Fruit fly (Drosophila melanogaster) whole organism, embryonic: Measurements from ENCODE around the gene Cad88C.

Source experiments
- Atf-2 ChIP-seq: fragments of 200-800 bp; sonication (Bioruptor generic); optimal IDR thresholded peaks from 2 replicates; lab custom pipeline; 2016; ENCODE audit warnings: missing biosample characterization, missing genetic modification characterization
- BEAF-32 ChIP-seq: fragments of 200-800 bp; sonication (Bioruptor generic); optimal IDR thresholded peaks from 3 replicates; lab custom pipeline; 2017; ENCODE audit warnings: missing biosample characterization, missing genetic modification characterization, mild to moderate bottlenecking, moderate library complexity, missing genetic modification reagents
- CG10274 ChIP-seq: fragments of 200-800 bp; sonication (Bioruptor generic); optimal IDR thresholded peaks from 3 replicates; lab custom pipeline; 2017; ENCODE audit warnings: missing biosample characterization, mild to moderate bottlenecking, missing genetic modification characterization
- CG10654 ChIP-seq: fragments of 200-800 bp; sonication (Bioruptor generic); optimal IDR thresholded peaks from 2 replicates; lab custom pipeline; 2016; ENCODE audit warnings: missing biosample characterization, missing genetic modification characterization
- CG11696 ChIP-seq: fragments of 200-800 bp; sonication (Bioruptor generic); IDR thresholded peaks from 2 replicates; pipeline ENCODE4 v1.3.6; 2022; ENCODE audit warnings: missing biosample characterization, missing genetic modification characterization
- CG12659 ChIP-seq: fragments of 200-800 bp; sonication (Bioruptor generic); optimal IDR thresholded peaks from 3 replicates; lab custom pipeline; 2017; ENCODE audit warnings: mild to moderate bottlenecking, missing biosample characterization, missing genetic modification reagents, missing genetic modification characterization
- CG12769 ChIP-seq: fragments of 200-800 bp; sonication (Bioruptor generic); optimal IDR thresholded peaks from 2 replicates; lab custom pipeline; 2019; ENCODE audit warnings: missing biosample characterization, mild to moderate bottlenecking, missing genetic modification characterization, moderate library complexity
- CG13123 ChIP-seq: fragments of 200-800 bp; sonication (Bioruptor generic); optimal IDR thresholded peaks from 2 replicates; lab custom pipeline; 2016; ENCODE audit warnings: missing biosample characterization, missing genetic modification characterization
- CG17361 ChIP-seq: fragments of 200-800 bp; sonication (Bioruptor generic); IDR thresholded peaks from 3 replicates; pipeline ENCODE4 v1.3.6; 2022; ENCODE audit warnings: missing biosample characterization, missing genetic modification characterization
- CG17802 ChIP-seq: fragments of 200-800 bp; sonication (Bioruptor generic); optimal IDR thresholded peaks from 2 replicates; lab custom pipeline; 2018; ENCODE audit warnings: missing biosample characterization, mild to moderate bottlenecking, missing genetic modification characterization, moderate library complexity
- CG18262 ChIP-seq: fragments of 200-800 bp; optimal IDR thresholded peaks from 3 replicates; lab custom pipeline; 2019; ENCODE audit warnings: missing biosample characterization, mild to moderate bottlenecking, missing genetic modification characterization, moderate library complexity
- CG30403 ChIP-seq: fragments of 200-800 bp; sonication (Bioruptor generic); optimal IDR thresholded peaks from 3 replicates; lab custom pipeline; 2016; ENCODE audit warnings: missing biosample characterization, missing genetic modification characterization
- CG32767 ChIP-seq: fragments of 200-800 bp; sonication (Bioruptor generic); IDR thresholded peaks from 2 replicates; pipeline ENCODE4 v1.3.6; 2022; ENCODE audit warnings: missing biosample characterization, missing genetic modification characterization
- CG3281 ChIP-seq: fragments of 200-800 bp; sonication (Bioruptor generic); optimal IDR thresholded peaks from 3 replicates; lab custom pipeline; 2017; ENCODE audit warnings: missing biosample characterization, mild to moderate bottlenecking, missing genetic modification characterization
- CG3407 ChIP-seq: fragments of 200-800 bp; sonication (Bioruptor generic); optimal IDR thresholded peaks from 2 replicates; lab custom pipeline; 2018; ENCODE audit warnings: missing biosample characterization, mild to moderate bottlenecking, missing genetic modification characterization
- CG34224 ChIP-seq: fragments of 200-800 bp; sonication (Bioruptor generic); IDR thresholded peaks from 3 replicates; pipeline ENCODE4 v1.3.6; 2022; ENCODE audit warnings: missing biosample characterization, missing genetic modification characterization; ENCODE audit not compliant: partially characterized antibody
- CG4730 ChIP-seq: fragments of 200-800 bp; sonication (Bioruptor generic); IDR thresholded peaks from 2 replicates; pipeline ENCODE4 v1.3.6; 2022; ENCODE audit warnings: missing biosample characterization, missing genetic modification characterization
- CG7987 ChIP-seq: fragments of 200-800 bp; sonication (Bioruptor generic); optimal IDR thresholded peaks from 2 replicates; lab custom pipeline; 2018; ENCODE audit warnings: missing biosample characterization, mild to moderate bottlenecking, missing genetic modification characterization, moderate library complexity
- CG8765 ChIP-seq: fragments of 200-800 bp; sonication (Bioruptor generic); IDR thresholded peaks from 2 replicates; pipeline ENCODE4 v1.3.6; 2022; ENCODE audit warnings: missing biosample characterization, missing genetic modification characterization
- CG9727 ChIP-seq: fragments of 200-800 bp; sonication (Bioruptor generic); optimal IDR thresholded peaks from 3 replicates; lab custom pipeline; 2017; ENCODE audit warnings: missing biosample characterization, mild to moderate bottlenecking, missing genetic modification characterization
- Doc3 ChIP-seq: fragments of 200-800 bp; sonication (Bioruptor generic); IDR thresholded peaks from 3 replicates; pipeline ENCODE4 v1.3.6; 2022; ENCODE audit warnings: missing biosample characterization, missing genetic modification characterization; ENCODE audit not compliant: partially characterized antibody
- Hmr ChIP-seq: fragments of 200-800 bp; sonication (Bioruptor generic); optimal IDR thresholded peaks from 3 replicates; lab custom pipeline; 2017; ENCODE audit warnings: mild to moderate bottlenecking, missing biosample characterization, missing genetic modification reagents, missing genetic modification characterization
- Hr39 ChIP-seq: fragments of >200 bp; optimal IDR thresholded peaks from 2 replicates; lab custom pipeline; 2017
- Hsf ChIP-seq: fragments of 200-800 bp; sonication (Bioruptor generic); optimal IDR thresholded peaks from 3 replicates; lab custom pipeline; 2016; ENCODE audit warnings: missing biosample characterization, missing genetic modification characterization
- Scr ChIP-seq: fragments of 200-800 bp; sonication (Bioruptor generic); IDR thresholded peaks from 2 replicates; pipeline ENCODE4 v1.3.6; 2022; ENCODE audit warnings: missing biosample characterization, missing genetic modification characterization; ENCODE audit not compliant: partially characterized antibody
- Stat92E ChIP-seq, 3 experiments: fragments of >200 bp in 2 of 3; fragments of 200-800 bp in 1 of 3; sonication (Bioruptor generic) in 1 of 3; optimal IDR thresholded peaks; 2 replicates each; lab custom pipeline; 2017 to 2019; ENCODE audit warnings: missing biosample characterization in 3 of 3, missing genetic modification characterization in 3 of 3, mild to moderate bottlenecking in 1 of 3, moderate library complexity in 1 of 3
- Xbp1 ChIP-seq: fragments of 200-800 bp; sonication (Bioruptor generic); optimal IDR thresholded peaks from 3 replicates; lab custom pipeline; 2016; ENCODE audit warnings: missing biosample characterization, mild to moderate bottlenecking, missing genetic modification characterization
- amos ChIP-seq: fragments of 200-800 bp; sonication (Bioruptor generic); IDR thresholded peaks from 2 replicates; pipeline ENCODE4 v1.3.6; 2022; ENCODE audit warnings: missing biosample characterization, missing genetic modification characterization; ENCODE audit not compliant: partially characterized antibody
- br ChIP-seq: fragments of >200 bp; optimal IDR thresholded peaks from 2 replicates; lab custom pipeline; 2017
- btn ChIP-seq: fragments of 200-800 bp; sonication (Bioruptor generic); optimal IDR thresholded peaks from 2 replicates; lab custom pipeline; 2016; ENCODE audit warnings: missing biosample characterization, missing genetic modification characterization
- chif ChIP-seq, 2 experiments: fragments of 200-800 bp; sonication (Bioruptor generic); optimal IDR thresholded peaks; 3 replicates each; lab custom pipeline; 2016; ENCODE audit warnings: missing biosample characterization in 2 of 2, missing genetic modification characterization in 2 of 2
- chinmo ChIP-seq: fragments of 200-800 bp; sonication (Bioruptor generic); IDR thresholded peaks from 4 replicates; pipeline ENCODE4 v1.3.6; 2022; ENCODE audit warnings: missing biosample characterization, missing genetic modification characterization; ENCODE audit not compliant: partially characterized antibody
- dan ChIP-seq: fragments of 200-800 bp; sonication (Bioruptor generic); IDR thresholded peaks from 2 replicates; pipeline ENCODE4 v1.3.6; 2022; ENCODE audit warnings: missing biosample characterization, missing genetic modification characterization
- danr ChIP-seq: fragments of 200-800 bp; sonication (Bioruptor generic); IDR thresholded peaks from 2 replicates; pipeline ENCODE4 v1.3.6; 2022; ENCODE audit warnings: missing biosample characterization, missing genetic modification characterization
- fru ChIP-seq: fragments of >200 bp; optimal IDR thresholded peaks from 2 replicates; lab custom pipeline; 2017
- jing ChIP-seq: fragments of 200-800 bp; sonication (Bioruptor generic); optimal IDR thresholded peaks from 2 replicates; lab custom pipeline; 2018; ENCODE audit warnings: missing biosample characterization, mild to moderate bottlenecking, missing genetic modification characterization
- mam ChIP-seq: fragments of 200-800 bp; sonication (Bioruptor generic); optimal IDR thresholded peaks from 3 replicates; lab custom pipeline; 2016; ENCODE audit warnings: missing biosample characterization, missing genetic modification characterization
- mirr ChIP-seq: fragments of 200-800 bp; sonication (Bioruptor generic); optimal IDR thresholded peaks from 3 replicates; lab custom pipeline; 2018; ENCODE audit warnings: missing biosample characterization, mild to moderate bottlenecking, missing genetic modification characterization
- pfk ChIP-seq: fragments of 200-800 bp; sonication (Bioruptor generic); optimal IDR thresholded peaks from 2 replicates; lab custom pipeline; 2018; ENCODE audit warnings: missing biosample characterization, mild to moderate bottlenecking, missing genetic modification characterization, moderate library complexity
- pita ChIP-seq: fragments of 200-800 bp; sonication (Bioruptor generic); optimal IDR thresholded peaks from 2 replicates; lab custom pipeline; 2017; ENCODE audit warnings: missing biosample characterization, mild to moderate bottlenecking, missing genetic modification characterization
- pnt ChIP-seq: fragments of 200-800 bp; sonication (Bioruptor generic); optimal IDR thresholded peaks from 3 replicates; lab custom pipeline; 2016; ENCODE audit warnings: missing biosample characterization, missing genetic modification characterization
- pros ChIP-seq: fragments of 200-800 bp; sonication (Bioruptor generic); optimal IDR thresholded peaks from 3 replicates; lab custom pipeline; 2019; ENCODE audit warnings: missing biosample characterization, mild to moderate bottlenecking, missing genetic modification characterization, moderate library complexity
- psq ChIP-seq: fragments of 200-800 bp; sonication (Bioruptor generic); optimal IDR thresholded peaks from 2 replicates; lab custom pipeline; 2017; ENCODE audit warnings: missing biosample characterization, missing genetic modification characterization
- ro ChIP-seq: fragments of 200-800 bp; sonication (Bioruptor generic); IDR thresholded peaks from 2 replicates; pipeline ENCODE4 v1.3.6; 2022; ENCODE audit warnings: missing biosample characterization, missing genetic modification characterization
- sens-2 ChIP-seq: fragments of 200-800 bp; sonication (Bioruptor generic); IDR thresholded peaks from 2 replicates; pipeline ENCODE4 v1.3.6; 2022; ENCODE audit warnings: missing biosample characterization, missing genetic modification characterization
- so ChIP-seq: fragments of 200-800 bp; sonication (Bioruptor generic); IDR thresholded peaks from 3 replicates; pipeline ENCODE4 v1.3.6; 2022; ENCODE audit warnings: missing biosample characterization, missing genetic modification characterization
- sug ChIP-seq: fragments of 200-800 bp; optimal IDR thresholded peaks from 2 replicates; lab custom pipeline; 2019; ENCODE audit warnings: missing biosample characterization, mild to moderate bottlenecking, missing genetic modification characterization, moderate library complexity
- wor ChIP-seq: fragments of 200-800 bp; sonication (Bioruptor generic); IDR thresholded peaks from 2 replicates; pipeline ENCODE4 v1.3.6; 2022; ENCODE audit warnings: missing biosample characterization, missing genetic modification characterization
- zen2 ChIP-seq: fragments of 200-800 bp; sonication (Bioruptor generic); IDR thresholded peaks from 3 replicates; pipeline ENCODE4 v1.3.6; 2022; ENCODE audit warnings: missing biosample characterization, missing genetic modification characterization; ENCODE audit not compliant: partially characterized antibody

The Cad88C gene

DNA sequence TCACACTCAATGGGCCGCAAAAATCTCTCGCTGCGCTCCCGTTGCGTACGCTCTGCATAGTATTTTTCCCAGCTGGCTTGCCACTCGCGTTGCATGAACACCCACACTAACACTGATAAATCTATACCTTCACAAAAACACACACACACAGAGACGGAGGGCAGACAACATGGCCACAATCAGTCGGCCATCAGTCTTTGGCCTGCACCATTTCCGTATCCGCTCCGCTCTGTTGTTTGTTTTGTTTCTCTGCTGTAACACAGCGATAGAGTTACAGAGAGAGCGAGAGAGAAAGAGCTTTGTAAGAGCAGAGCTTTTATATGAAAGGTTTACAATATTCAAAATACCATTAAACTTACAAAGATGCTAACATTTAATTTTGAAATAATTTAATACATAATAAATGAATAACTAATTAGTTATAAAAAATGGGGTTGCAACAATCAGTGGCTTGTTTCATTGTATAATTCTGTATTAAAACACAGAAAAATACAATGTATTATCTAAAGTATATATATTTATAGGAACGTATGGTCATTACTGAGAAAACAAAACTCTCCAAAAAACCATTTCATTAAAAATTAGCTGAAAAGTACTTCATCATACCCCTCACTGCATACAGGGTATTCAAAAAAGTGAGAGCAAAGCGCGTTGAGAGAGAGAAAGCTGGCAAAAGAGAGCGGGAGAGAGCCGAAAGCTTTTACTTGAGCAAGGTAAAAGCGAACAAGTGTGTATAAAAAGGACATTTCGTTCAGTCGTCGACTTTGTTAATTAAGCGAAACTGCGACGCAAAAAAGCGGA is 21.2 kb upstream of the Cad88C start, which contains the start of gene CG14853 (continued):
- TF ChIP-seq danr (GFP tag; lab: Robert Waterston, UW) (0 out of 2 replicates have a peak, but pooled peaks have one; percentile 21), CG9727 (GFP tag; lab: Kevin White, UChicago) (peak; percentile 28), pita (GFP tag; lab: Kevin White, UChicago) (no peak), wor (GFP tag; lab: Robert Waterston, UW) (peak; percentile 81), CG11696 (0 out of 2 replicates have a peak, but pooled peaks have one; percentile 31), Doc3 (GFP tag; lab: Robert Waterston, UW) (no peak), so (GFP tag; lab: Robert Waterston, UW) (peak; percentile 68; the same call in 2 of the 3 replicates), sug (no peak), CG17802 (no peak), mirr (peak; percentile 78), CG12769 (tag; lab: Kevin White, UChicago) (no peak), amos (GFP tag; lab: Robert Waterston, UW) (no peak), btn (GFP tag; lab: Kevin White, UChicago) (peak; percentile 62), CG30403 (GFP tag; lab: Kevin White, UChicago) (peak; percentile 63), mam (GFP tag; lab: Kevin White, UChicago) (peak; percentile 39), Atf-2 (GFP tag; lab: Kevin White, UChicago) (no peak), CG4730 (GFP tag; lab: Robert Waterston, UW) (peak; percentile 53), Stat92E (GFP tag; optimal IDR thresholded peaks at IDR 0.05; lab: Kevin White, UChicago) (no peak), BEAF-32 (GFP tag; lab: Kevin White, UChicago) (no peak), pros (GFP tag; lab: Kevin White, UChicago) (no peak), fru (lab: Kevin White, UChicago) (no peak), psq (peak; percentile 56), Hsf (GFP tag; lab: Kevin White, UChicago) (peak; percentile 53), CG13123 (peak; percentile 33), CG3281 (GFP tag; lab: Kevin White, UChicago) (peak; percentile 59), CG34224 (GFP tag; lab: Robert Waterston, UW) (no peak), chif (GFP tag; optimal IDR thresholded peaks at IDR 0.05; lab: Kevin White, UChicago) (peak; percentile 4 to 14), sens-2 (peak; percentile 65), Scr (GFP tag; lab: Robert Waterston, UW) (no peak), CG18262 (tag; lab: Kevin White, UChicago) (peak; percentile 88), br (no peak), CG3407 (GFP tag; lab: Kevin White, UChicago) (peak; percentile 36), chinmo (GFP tag; lab: Robert Waterston, UW) (no peak), CG17361 (GFP tag; lab: Robert Waterston, UW) (peak; percentile 90), CG10274 (GFP tag; lab: Kevin White, UChicago) (no peak), CG10654 (peak; percentile 55), Xbp1 (peak; percentile 90), pfk (GFP tag; lab: Kevin White, UChicago) (peak; percentile 65), ro (GFP tag; lab: Robert Waterston, UW) (peak; percentile 68), Hr39 (lab: Kevin White, UChicago) (no peak), CG32767 (GFP tag; lab: Robert Waterston, UW) (peak; percentile 81), CG12659 (GFP tag; lab: Kevin White, UChicago) (peak; percentile 93), CG7987 (GFP tag; lab: Kevin White, UChicago) (peak; percentile 87), dan (GFP tag; lab: Robert Waterston, UW) (no peak), zen2 (GFP tag; lab: Robert Waterston, UW) (no peak), CG8765 (GFP tag; lab: Robert Waterston, UW) (no peak), pnt (GFP tag; lab: Kevin White, UChicago) (no peak), Hmr (peak; percentile 68), jing (GFP tag; lab: Kevin White, UChicago) (peak; percentile 55)
